Fruit fly (Drosophila melanogaster) whole organism, embryonic: Measurements from ENCODE around the gene yellow-f2.

Experiments
- Adf1 ChIP-seq: fragments of 200-800 bp; sonication (Bioruptor generic); IDR thresholded peaks from 2 replicates; pipeline ENCODE4 v1.3.6; 2022; ENCODE audit warnings: missing biosample characterization, missing genetic modification characterization
- Bdp1 ChIP-seq: fragments of 200-800 bp; sonication (Bioruptor generic); optimal IDR thresholded peaks from 3 replicates; lab custom pipeline; 2016; ENCODE audit warnings: missing biosample characterization, missing genetic modification characterization
- CG10147 ChIP-seq: fragments of 200-800 bp; sonication (Bioruptor generic); optimal IDR thresholded peaks from 2 replicates; lab custom pipeline; 2019; ENCODE audit warnings: missing biosample characterization, mild to moderate bottlenecking, missing genetic modification characterization, moderate library complexity
- CG10209 ChIP-seq: fragments of 200-800 bp; sonication (Bioruptor generic); optimal IDR thresholded peaks from 3 replicates; lab custom pipeline; 2017; ENCODE audit warnings: missing biosample characterization, mild to moderate bottlenecking, missing genetic modification characterization, missing genetic modification reagents
- CG10565 ChIP-seq: fragments of 200-800 bp; sonication (Bioruptor generic); optimal IDR thresholded peaks from 3 replicates; lab custom pipeline; 2016; ENCODE audit warnings: missing biosample characterization, mild to moderate bottlenecking, missing genetic modification characterization
- CG10979 ChIP-seq: fragments of 200-800 bp; sonication (Bioruptor generic); optimal IDR thresholded peaks from 2 replicates; lab custom pipeline; 2018; ENCODE audit warnings: missing biosample characterization, mild to moderate bottlenecking, missing genetic modification characterization, moderate library complexity
- CG14710 ChIP-seq: fragments of 200-800 bp; sonication (Bioruptor generic); optimal IDR thresholded peaks from 3 replicates; lab custom pipeline; 2019; ENCODE audit warnings: missing biosample characterization, mild to moderate bottlenecking, missing genetic modification characterization, moderate library complexity
- CG1603 ChIP-seq: fragments of 200-800 bp; sonication (Bioruptor generic); optimal IDR thresholded peaks from 2 replicates; lab custom pipeline; 2019; ENCODE audit warnings: missing biosample characterization, mild to moderate bottlenecking, missing genetic modification characterization, moderate library complexity
- CG2202 ChIP-seq: fragments of 200-800 bp; sonication (Bioruptor generic); optimal IDR thresholded peaks from 2 replicates; lab custom pipeline; 2018; ENCODE audit warnings: missing biosample characterization, mild to moderate bottlenecking, missing genetic modification characterization
- CG31441 ChIP-seq: fragments of 200-800 bp; sonication (Bioruptor generic); IDR thresholded peaks from 2 replicates; pipeline ENCODE4 v1.3.6; 2022; ENCODE audit warnings: missing biosample characterization, missing genetic modification characterization
- CG3281 ChIP-seq: fragments of 200-800 bp; sonication (Bioruptor generic); optimal IDR thresholded peaks from 3 replicates; lab custom pipeline; 2017; ENCODE audit warnings: missing biosample characterization, mild to moderate bottlenecking, missing genetic modification characterization
- CG34422 ChIP-seq: fragments of 200-800 bp; sonication (Bioruptor generic); IDR thresholded peaks from 3 replicates; pipeline ENCODE4 v1.3.6; 2022; ENCODE audit warnings: missing biosample characterization, missing genetic modification characterization
- CG6175 ChIP-seq: fragments of 200-800 bp; sonication (Bioruptor generic); IDR thresholded peaks from 3 replicates; pipeline ENCODE4 v1.3.6; 2022; ENCODE audit warnings: missing biosample characterization, missing genetic modification characterization
- CG6791 ChIP-seq: fragments of 200-800 bp; sonication (Bioruptor generic); IDR thresholded peaks from 3 replicates; pipeline ENCODE4 v1.3.6; 2022; ENCODE audit warnings: missing biosample characterization, missing genetic modification characterization; ENCODE audit not compliant: partially characterized antibody
- CG6813 ChIP-seq: fragments of 200-800 bp; sonication (Bioruptor generic); optimal IDR thresholded peaks from 2 replicates; lab custom pipeline; 2017; ENCODE audit warnings: missing biosample characterization, missing genetic modification characterization, mild to moderate bottlenecking, moderate library complexity, missing genetic modification reagents
- CG7556 ChIP-seq: fragments of 200-800 bp; sonication (Bioruptor generic); optimal IDR thresholded peaks from 2 replicates; lab custom pipeline; 2017; ENCODE audit warnings: missing biosample characterization, mild to moderate bottlenecking, missing genetic modification characterization
- CG7987 ChIP-seq: fragments of 200-800 bp; sonication (Bioruptor generic); optimal IDR thresholded peaks from 2 replicates; lab custom pipeline; 2018; ENCODE audit warnings: missing biosample characterization, mild to moderate bottlenecking, missing genetic modification characterization, moderate library complexity
- CG8924 ChIP-seq: fragments of 200-800 bp; optimal IDR thresholded peaks from 3 replicates; lab custom pipeline; 2019; ENCODE audit warnings: missing biosample characterization, mild to moderate bottlenecking, missing genetic modification characterization, moderate library complexity
- CG9609 ChIP-seq: fragments of 200-800 bp; sonication (Bioruptor generic); optimal IDR thresholded peaks from 3 replicates; lab custom pipeline; 2016; ENCODE audit warnings: missing biosample characterization, missing genetic modification characterization
- CG9797 ChIP-seq: fragments of 200-800 bp; sonication (Bioruptor generic); optimal IDR thresholded peaks from 3 replicates; lab custom pipeline; 2018; ENCODE audit warnings: missing biosample characterization, mild to moderate bottlenecking, missing genetic modification characterization
- Dip3 ChIP-seq: fragments of 200-800 bp; sonication (Bioruptor generic); optimal IDR thresholded peaks from 3 replicates; lab custom pipeline; 2016; ENCODE audit warnings: missing biosample characterization, missing genetic modification characterization
- Doc2 ChIP-seq: fragments of 200-800 bp; sonication (Bioruptor generic); IDR thresholded peaks from 2 replicates; pipeline ENCODE4 v1.3.6; 2022; ENCODE audit warnings: missing biosample characterization, missing genetic modification characterization
- Gsc ChIP-seq: fragments of 200-800 bp; sonication (Bioruptor generic); IDR thresholded peaks from 2 replicates; pipeline ENCODE4 v1.3.6; 2022; ENCODE audit warnings: missing biosample characterization, missing genetic modification characterization
- H15 ChIP-seq: fragments of 200-800 bp; sonication (Bioruptor generic); IDR thresholded peaks from 3 replicates; pipeline ENCODE4 v1.3.6; 2022; ENCODE audit warnings: missing biosample characterization, missing genetic modification characterization
- HmgD ChIP-seq: fragments of 200-800 bp; sonication (Bioruptor generic); optimal IDR thresholded peaks from 3 replicates; lab custom pipeline; 2016; ENCODE audit warnings: missing biosample characterization, missing genetic modification characterization
- HmgZ ChIP-seq: fragments of 200-800 bp; sonication (Bioruptor generic); optimal IDR thresholded peaks from 2 replicates; lab custom pipeline; 2018; ENCODE audit warnings: missing biosample characterization, mild to moderate bottlenecking, missing genetic modification characterization
- Hr39 ChIP-seq: fragments of >200 bp; optimal IDR thresholded peaks from 2 replicates; lab custom pipeline; 2017
- Max ChIP-seq: fragments of 200-800 bp; sonication (Bioruptor generic); optimal IDR thresholded peaks from 2 replicates; lab custom pipeline; 2016; ENCODE audit warnings: missing biosample characterization, mild to moderate bottlenecking, missing genetic modification characterization
- Mrtf ChIP-seq: fragments of 200-800 bp; sonication (Bioruptor generic); IDR thresholded peaks from 3 replicates; pipeline ENCODE4 v1.3.6; 2022; ENCODE audit warnings: missing biosample characterization, missing genetic modification characterization
- NFAT ChIP-seq: fragments of 200-800 bp; sonication (Bioruptor generic); IDR thresholded peaks from 2 replicates; pipeline ENCODE4 v1.3.6; 2022; ENCODE audit warnings: missing biosample characterization, missing genetic modification characterization
- Rfx ChIP-seq: fragments of 200-800 bp; sonication (Bioruptor generic); IDR thresholded peaks from 2 replicates; pipeline ENCODE4 v1.3.6; 2022; ENCODE audit warnings: missing biosample characterization, missing genetic modification characterization
- Rx ChIP-seq: fragments of 200-800 bp; sonication (Bioruptor generic); IDR thresholded peaks from 2 replicates; pipeline ENCODE4 v1.3.6; 2022; ENCODE audit warnings: missing biosample characterization, missing genetic modification characterization
- Sox100B ChIP-seq: fragments of 200-800 bp; sonication (Bioruptor generic); optimal IDR thresholded peaks from 3 replicates; lab custom pipeline; 2018; ENCODE audit warnings: missing biosample characterization, mild to moderate bottlenecking, missing genetic modification characterization
- Spps ChIP-seq: fragments of 200-800 bp; sonication (Bioruptor generic); optimal IDR thresholded peaks from 2 replicates; lab custom pipeline; 2018; ENCODE audit warnings: missing biosample characterization, mild to moderate bottlenecking, missing genetic modification characterization
- YL-1 ChIP-seq: fragments of 200-800 bp; sonication (Bioruptor generic); optimal IDR thresholded peaks from 3 replicates; lab custom pipeline; 2017; ENCODE audit warnings: missing biosample characterization, mild to moderate bottlenecking, missing genetic modification characterization
- aop ChIP-seq: fragments of 200-800 bp; sonication (Bioruptor generic); IDR thresholded peaks from 2 replicates; pipeline ENCODE4 v1.3.6; 2022; ENCODE audit warnings: missing biosample characterization, missing genetic modification characterization
- exex ChIP-seq: fragments of 200-800 bp; sonication (Bioruptor generic); optimal IDR thresholded peaks from 4 replicates; lab custom pipeline; 2018; ENCODE audit warnings: missing biosample characterization, mild to moderate bottlenecking, missing genetic modification characterization, moderate library complexity
- gfzf ChIP-seq: fragments of 200-800 bp; sonication (Bioruptor generic); optimal IDR thresholded peaks from 2 replicates; lab custom pipeline; 2016; ENCODE audit warnings: missing biosample characterization, mild to moderate bottlenecking, missing genetic modification characterization, moderate library complexity
- lmd ChIP-seq: fragments of 200-800 bp; sonication (Bioruptor generic); IDR thresholded peaks from 2 replicates; pipeline ENCODE4 v1.3.6; 2022; ENCODE audit warnings: missing biosample characterization, missing genetic modification characterization
- lola ChIP-seq, 3 experiments: fragments of >200 bp in 2 of 3; fragments of 200-800 bp in 1 of 3; sonication (Bioruptor generic) in 1 of 3; optimal IDR thresholded peaks; 2 replicates each; lab custom pipeline; 2017 to 2019; ENCODE audit warnings: missing biosample characterization in 3 of 3, missing genetic modification characterization in 3 of 3, mild to moderate bottlenecking in 1 of 3, moderate library complexity in 1 of 3
- maf-S ChIP-seq: fragments of 200-800 bp; sonication (Bioruptor generic); optimal IDR thresholded peaks from 2 replicates; lab custom pipeline; 2016; ENCODE audit warnings: missing biosample characterization, missing genetic modification characterization
- mam ChIP-seq: fragments of 200-800 bp; sonication (Bioruptor generic); optimal IDR thresholded peaks from 3 replicates; lab custom pipeline; 2016; ENCODE audit warnings: missing biosample characterization, missing genetic modification characterization
- phol ChIP-seq: fragments of 200-800 bp; sonication (Bioruptor generic); optimal IDR thresholded peaks from 3 replicates; lab custom pipeline; 2018; ENCODE audit warnings: missing biosample characterization, mild to moderate bottlenecking, missing genetic modification characterization, moderate library complexity
- repo ChIP-seq: fragments of 200-800 bp; sonication (Bioruptor generic); optimal IDR thresholded peaks from 2 replicates; lab custom pipeline; 2016; ENCODE audit warnings: missing biosample characterization, missing genetic modification characterization
- sim ChIP-seq: fragments of 200-800 bp; sonication (Bioruptor generic); IDR thresholded peaks from 2 replicates; pipeline ENCODE4 v1.3.6; 2022; ENCODE audit warnings: missing biosample characterization, missing genetic modification characterization
- stc ChIP-seq: fragments of 200-800 bp; sonication (Bioruptor generic); IDR thresholded peaks from 2 replicates; pipeline ENCODE4 v1.3.6; 2022; ENCODE audit warnings: missing biosample characterization, missing genetic modification characterization
- tin ChIP-seq: fragments of 200-800 bp; sonication (Bioruptor generic); optimal IDR thresholded peaks from 3 replicates; lab custom pipeline; 2016; ENCODE audit warnings: missing biosample characterization, missing genetic modification characterization
- tll ChIP-seq, 2 experiments: fragments of 200-800 bp in 1 of 2; fragments of >200 bp in 1 of 2; sonication (Bioruptor generic) in 1 of 2; optimal IDR thresholded peaks; 2 replicates each; lab custom pipeline; 2017 to 2019; ENCODE audit warnings: missing biosample characterization in 2 of 2, missing genetic modification characterization in 2 of 2, mild to moderate bottlenecking in 1 of 2, moderate library complexity in 1 of 2
- wdn ChIP-seq: fragments of 200-800 bp; sonication (Bioruptor generic); IDR thresholded peaks from 2 replicates; pipeline ENCODE4 v1.3.6; 2022; ENCODE audit warnings: missing biosample characterization, missing genetic modification characterization

Gene yellow-f2

dm6 chr3R:12982167-12982981 lies 12.6 kb downstream of the yellow-f2 start (continued):
- TF ChIP-seq wdn (GFP tag; lab: Robert Waterston, UW) (peak; percentile 53; the same call in 1 of the 2 replicates), CG6791 (GFP tag; lab: Robert Waterston, UW) (no peak), gfzf (GFP tag; lab: Kevin White, UChicago) (no peak), HmgD (GFP tag; lab: Kevin White, UChicago) (no peak), CG10979 (tag; lab: Kevin White, UChicago) (peak; percentile 57), CG6175 (GFP tag; lab: Robert Waterston, UW) (no peak), phol (tag; lab: Kevin White, UChicago) (peak; percentile 71), CG10565 (GFP tag; lab: Kevin White, UChicago) (peak; percentile 16), aop (GFP tag; lab: Robert Waterston, UW) (no peak), CG7987 (GFP tag; lab: Kevin White, UChicago) (no peak), stc (GFP tag; lab: Robert Waterston, UW) (peak; percentile 31; the same call in 1 of the 2 replicates), Bdp1 (GFP tag; lab: Kevin White, UChicago) (no peak), repo (no peak), CG10147 (GFP tag; lab: Kevin White, UChicago) (peak; percentile 57), NFAT (GFP tag; lab: Robert Waterston, UW) (peak; percentile 52; the same call in 1 of the 2 replicates), Spps (no peak), CG9609 (GFP tag; lab: Kevin White, UChicago) (no peak), Max (GFP tag; lab: Kevin White, UChicago) (peak; percentile 47), Sox100B (GFP tag; lab: Kevin White, UChicago) (peak; percentile 60), lola (GFP tag; optimal IDR thresholded peaks at IDR 0.05; lab: Kevin White, UChicago) (peak in 2 of 3 experiments; percentile 56 to 63), CG14710 (tag; lab: Kevin White, UChicago) (peak; percentile 38), Mrtf (GFP tag; lab: Robert Waterston, UW) (peak; percentile 50; the same call in 1 of the 3 replicates), Gsc (GFP tag; lab: Robert Waterston, UW) (no peak), CG2202 (tag; lab: Kevin White, UChicago) (peak; percentile 33), H15 (0 out of 3 replicates have a peak, but pooled peaks have one; percentile 30), YL-1 (GFP tag; lab: Kevin White, UChicago) (no peak), Rfx (GFP tag; lab: Robert Waterston, UW) (peak; percentile 80; the same call in 1 of the 2 replicates), tll (GFP tag; optimal IDR thresholded peaks at IDR 0.05; lab: Kevin White, UChicago) (no peak), Doc2 (no peak), CG3281 (GFP tag; lab: Kevin White, UChicago) (peak; percentile 91), CG7556 (GFP tag; lab: Kevin White, UChicago) (peak; percentile 75), CG8924 (tag; lab: Kevin White, UChicago) (peak; percentile 60), tin (GFP tag; lab: Kevin White, UChicago) (peak; percentile 32), CG34422 (GFP tag; lab: Robert Waterston, UW) (0 out of 3 replicates have a peak, but pooled peaks have one; percentile 25), maf-S (GFP tag; lab: Kevin White, UChicago) (no peak), Dip3 (GFP tag; lab: Kevin White, UChicago) (peak; percentile 44), CG9797 (GFP tag; lab: Kevin White, UChicago) (no peak), CG31441 (GFP tag; lab: Robert Waterston, UW) (peak; percentile 63; the same call in 1 of the 2 replicates), Rx (GFP tag; lab: Robert Waterston, UW) (peak; percentile 40; the same call in 1 of the 2 replicates), Adf1 (GFP tag; lab: Robert Waterston, UW) (no peak), Hr39 (lab: Kevin White, UChicago) (no peak), CG1603 (tag; lab: Kevin White, UChicago) (no peak), lmd (GFP tag; lab: Robert Waterston, UW) (peak; percentile 65; the same call in 1 of the 2 replicates), mam (peak; percentile 13), sim (no peak), CG10209 (GFP tag; lab: Kevin White, UChicago) (peak; percentile 71), CG6813 (GFP tag; lab: Kevin White, UChicago) (peak; percentile 74), exex (tag; lab: Kevin White, UChicago) (no peak), HmgZ (tag; lab: Kevin White, UChicago) (peak; percentile 64)
